Fruit fly (Drosophila melanogaster) whole organism, embryonic: ENCODE results near the gene Slu7.

Experiments used
- Asciz ChIP-seq: fragments of 200-800 bp; sonication (Bioruptor generic); optimal IDR thresholded peaks from 2 replicates; lab custom pipeline; 2017; ENCODE audit warnings: missing biosample characterization, mild to moderate bottlenecking, missing genetic modification characterization, missing genetic modification reagents
- BEAF-32 ChIP-seq: fragments of 200-800 bp; sonication (Bioruptor generic); optimal IDR thresholded peaks from 3 replicates; lab custom pipeline; 2017; ENCODE audit warnings: missing biosample characterization, missing genetic modification characterization, mild to moderate bottlenecking, moderate library complexity, missing genetic modification reagents
- Bgb ChIP-seq: fragments of 200-800 bp; sonication (Bioruptor generic); IDR thresholded peaks from 2 replicates; pipeline ENCODE4 v1.3.6; 2022; ENCODE audit warnings: missing biosample characterization, missing genetic modification characterization; ENCODE audit not compliant: partially characterized antibody
- CG11085 ChIP-seq: fragments of 200-800 bp; sonication (Bioruptor generic); IDR thresholded peaks from 2 replicates; pipeline ENCODE4 v1.3.6; 2022; ENCODE audit warnings: missing biosample characterization, missing genetic modification characterization
- CG13296 ChIP-seq: fragments of 200-800 bp; sonication (Bioruptor generic); optimal IDR thresholded peaks from 3 replicates; lab custom pipeline; 2018; ENCODE audit warnings: missing biosample characterization, mild to moderate bottlenecking, missing genetic modification characterization
- CG17359 ChIP-seq: fragments of 200-800 bp; sonication (Bioruptor generic); optimal IDR thresholded peaks from 3 replicates; lab custom pipeline; 2018; ENCODE audit warnings: missing biosample characterization, mild to moderate bottlenecking, missing genetic modification characterization, moderate library complexity
- CG18619 ChIP-seq: fragments of 200-800 bp; sonication (Bioruptor generic); optimal IDR thresholded peaks from 3 replicates; lab custom pipeline; 2017; ENCODE audit warnings: missing biosample characterization, mild to moderate bottlenecking, missing genetic modification characterization
- CG2889 ChIP-seq: fragments of 200-800 bp; sonication (Bioruptor generic); IDR thresholded peaks from 3 replicates; pipeline ENCODE4 v1.3.6; 2022; ENCODE audit warnings: missing biosample characterization, missing genetic modification characterization
- CG31224 ChIP-seq: fragments of 200-800 bp; sonication (Bioruptor generic); IDR thresholded peaks from 2 replicates; pipeline ENCODE4 v1.3.6; 2022; ENCODE audit warnings: missing biosample characterization, missing genetic modification characterization
- CG31441 ChIP-seq: fragments of 200-800 bp; sonication (Bioruptor generic); IDR thresholded peaks from 2 replicates; pipeline ENCODE4 v1.3.6; 2022; ENCODE audit warnings: missing biosample characterization, missing genetic modification characterization
- CG3847 ChIP-seq: fragments of 200-800 bp; sonication (Bioruptor generic); IDR thresholded peaks from 2 replicates; pipeline ENCODE4 v1.3.6; 2022; ENCODE audit warnings: missing biosample characterization, missing genetic modification characterization
- CG5180 ChIP-seq: fragments of 200-800 bp; sonication (Bioruptor generic); optimal IDR thresholded peaks from 3 replicates; lab custom pipeline; 2017; ENCODE audit warnings: missing biosample characterization, missing genetic modification characterization, mild to moderate bottlenecking, moderate library complexity, missing genetic modification reagents
- CG6854 ChIP-seq: fragments of 200-800 bp; sonication (Bioruptor generic); optimal IDR thresholded peaks from 3 replicates; lab custom pipeline; 2017; ENCODE audit warnings: missing biosample characterization, mild to moderate bottlenecking, missing genetic modification characterization
- CG8359 ChIP-seq: fragments of 200-800 bp; sonication (Bioruptor generic); optimal IDR thresholded peaks from 2 replicates; lab custom pipeline; 2017; ENCODE audit warnings: missing biosample characterization, mild to moderate bottlenecking, missing genetic modification characterization, borderline replicate concordance
- CG8944 ChIP-seq: fragments of 200-800 bp; sonication (Bioruptor generic); optimal IDR thresholded peaks from 3 replicates; lab custom pipeline; 2016; ENCODE audit warnings: missing biosample characterization, missing genetic modification characterization
- CkIIα-i1 ChIP-seq: fragments of 200-800 bp; sonication (Bioruptor generic); IDR thresholded peaks from 2 replicates; pipeline ENCODE4 v1.3.6; 2022; ENCODE audit warnings: missing biosample characterization, missing genetic modification characterization
- Dip2 ChIP-seq: fragments of 200-800 bp; sonication (Bioruptor generic); IDR thresholded peaks from 2 replicates; pipeline ENCODE4 v1.3.6; 2022; ENCODE audit warnings: missing biosample characterization, missing genetic modification characterization
- Gug ChIP-seq: fragments of 200-800 bp; sonication (Bioruptor generic); IDR thresholded peaks from 4 replicates; pipeline ENCODE4 v1.3.6; 2022; ENCODE audit warnings: missing biosample characterization, missing genetic modification characterization
- Mad ChIP-seq: fragments of 200-800 bp; sonication (Bioruptor generic); optimal IDR thresholded peaks from 2 replicates; lab custom pipeline; 2016; ENCODE audit warnings: missing biosample characterization, missing genetic modification characterization
- NC2α ChIP-seq: fragments of 200-800 bp; sonication (Bioruptor generic); optimal IDR thresholded peaks from 2 replicates; lab custom pipeline; 2016; ENCODE audit warnings: missing biosample characterization, missing genetic modification characterization
- Six4 ChIP-seq: fragments of 200-800 bp; sonication (Bioruptor generic); optimal IDR thresholded peaks from 2 replicates; lab custom pipeline; 2016; ENCODE audit warnings: missing biosample characterization, missing genetic modification characterization
- TFAM ChIP-seq: fragments of 200-800 bp; sonication (Bioruptor generic); optimal IDR thresholded peaks from 2 replicates; lab custom pipeline; 2017; ENCODE audit warnings: missing biosample characterization, missing genetic modification characterization, inconsistent platforms
- Xbp1 ChIP-seq: fragments of 200-800 bp; sonication (Bioruptor generic); optimal IDR thresholded peaks from 3 replicates; lab custom pipeline; 2016; ENCODE audit warnings: missing biosample characterization, mild to moderate bottlenecking, missing genetic modification characterization
- amos ChIP-seq: fragments of 200-800 bp; sonication (Bioruptor generic); IDR thresholded peaks from 2 replicates; pipeline ENCODE4 v1.3.6; 2022; ENCODE audit warnings: missing biosample characterization, missing genetic modification characterization; ENCODE audit not compliant: partially characterized antibody
- bsh ChIP-seq, 2 experiments: fragments of 200-800 bp; sonication (Bioruptor generic); optimal IDR thresholded peaks; 2 replicates each; lab custom pipeline; 2017 to 2018; ENCODE audit warnings: mild to moderate bottlenecking in 2 of 2, missing biosample characterization in 2 of 2, missing genetic modification characterization in 2 of 2, moderate library complexity in 1 of 2
- chm ChIP-seq: fragments of 200-800 bp; sonication (Bioruptor generic); IDR thresholded peaks from 2 replicates; pipeline ENCODE4 v1.3.6; 2022; ENCODE audit warnings: missing biosample characterization, missing genetic modification characterization
- dati ChIP-seq: fragments of 200-800 bp; sonication (Bioruptor generic); IDR thresholded peaks from 2 replicates; pipeline ENCODE4 v1.3.6; 2022; ENCODE audit warnings: missing biosample characterization, missing genetic modification characterization
- dmrt99B ChIP-seq: fragments of 200-800 bp; sonication (Bioruptor generic); optimal IDR thresholded peaks from 2 replicates; lab custom pipeline; 2018; ENCODE audit warnings: missing biosample characterization, mild to moderate bottlenecking, missing genetic modification characterization, moderate library complexity
- dpn ChIP-seq, 2 experiments: fragments of 200-800 bp; sonication (Bioruptor generic); optimal IDR thresholded peaks; 3 replicates each; lab custom pipeline; 2016; ENCODE audit warnings: missing biosample characterization in 2 of 2, missing genetic modification characterization in 2 of 2
- fd96Cb ChIP-seq: fragments of 200-800 bp; sonication (Bioruptor generic); optimal IDR thresholded peaks from 2 replicates; lab custom pipeline; 2018; ENCODE audit warnings: missing biosample characterization, mild to moderate bottlenecking, missing genetic modification characterization, moderate library complexity
- ftz-f1 ChIP-seq: fragments of 200-800 bp; sonication (Bioruptor generic); optimal IDR thresholded peaks from 2 replicates; lab custom pipeline; 2016; ENCODE audit warnings: missing biosample characterization, missing genetic modification characterization
- gfzf ChIP-seq: fragments of 200-800 bp; sonication (Bioruptor generic); optimal IDR thresholded peaks from 2 replicates; lab custom pipeline; 2016; ENCODE audit warnings: missing biosample characterization, mild to moderate bottlenecking, missing genetic modification characterization, moderate library complexity
- gsb-n ChIP-seq: fragments of 200-800 bp; sonication (Bioruptor generic); optimal IDR thresholded peaks from 3 replicates; lab custom pipeline; 2018; ENCODE audit warnings: missing biosample characterization, mild to moderate bottlenecking, missing genetic modification characterization
- h ChIP-seq: fragments of >200 bp; optimal IDR thresholded peaks from 2 replicates; lab custom pipeline; 2017
- jumu ChIP-seq: fragments of 200-800 bp; sonication (Bioruptor generic); optimal IDR thresholded peaks from 3 replicates; lab custom pipeline; 2016; ENCODE audit warnings: missing biosample characterization, missing genetic modification characterization
- org-1 ChIP-seq: fragments of 200-800 bp; sonication (Bioruptor generic); optimal IDR thresholded peaks from 2 replicates; lab custom pipeline; 2017; ENCODE audit warnings: missing biosample characterization, missing genetic modification characterization
- pros ChIP-seq: fragments of 200-800 bp; sonication (Bioruptor generic); optimal IDR thresholded peaks from 3 replicates; lab custom pipeline; 2019; ENCODE audit warnings: missing biosample characterization, mild to moderate bottlenecking, missing genetic modification characterization, moderate library complexity
- pzg ChIP-seq: fragments of 200-800 bp; sonication (Bioruptor generic); optimal IDR thresholded peaks from 3 replicates; lab custom pipeline; 2018; ENCODE audit warnings: missing biosample characterization, mild to moderate bottlenecking, missing genetic modification characterization, moderate library complexity
- run ChIP-seq: fragments of 200-800 bp; sonication (Bioruptor generic); optimal IDR thresholded peaks from 3 replicates; lab custom pipeline; 2018; ENCODE audit warnings: missing biosample characterization, mild to moderate bottlenecking, missing genetic modification characterization
- sc ChIP-seq, 3 experiments: fragments of >200 bp in 2 of 3; fragments of 200-800 bp in 1 of 3; sonication (Bioruptor generic) in 1 of 3; optimal IDR thresholded peaks; 2 replicates in 2 of 3; 3 replicates in 1 of 3; lab custom pipeline; 2017; ENCODE audit warnings: mild to moderate bottlenecking in 1 of 3, missing biosample characterization in 1 of 3, missing genetic modification characterization in 1 of 3, missing genetic modification reagents in 1 of 3
- sqz ChIP-seq: fragments of 200-800 bp; sonication (Bioruptor generic); optimal IDR thresholded peaks from 3 replicates; lab custom pipeline; 2018; ENCODE audit warnings: missing biosample characterization, mild to moderate bottlenecking, missing genetic modification characterization
- tna ChIP-seq: fragments of 200-800 bp; sonication (Bioruptor generic); IDR thresholded peaks from 2 replicates; pipeline ENCODE4 v1.3.6; 2022; ENCODE audit warnings: missing biosample characterization, missing genetic modification characterization; ENCODE audit not compliant: partially characterized antibody
- twi ChIP-seq: fragments of 200-800 bp; optimal IDR thresholded peaks from 2 replicates; lab custom pipeline; 2019; ENCODE audit warnings: missing biosample characterization, mild to moderate bottlenecking, missing genetic modification characterization, moderate library complexity
- usp ChIP-seq: fragments of >200 bp; optimal IDR thresholded peaks from 2 replicates; lab custom pipeline; 2017; ENCODE audit warnings: missing biosample characterization, missing genetic modification characterization
- wdn ChIP-seq: fragments of 200-800 bp; sonication (Bioruptor generic); IDR thresholded peaks from 2 replicates; pipeline ENCODE4 v1.3.6; 2022; ENCODE audit warnings: missing biosample characterization, missing genetic modification characterization
- wor ChIP-seq: fragments of 200-800 bp; sonication (Bioruptor generic); IDR thresholded peaks from 2 replicates; pipeline ENCODE4 v1.3.6; 2022; ENCODE audit warnings: missing biosample characterization, missing genetic modification characterization
- yki ChIP-seq: fragments of >200 bp; optimal IDR thresholded peaks from 3 replicates; lab custom pipeline; 2018
- z ChIP-seq: fragments of 200-800 bp; sonication (Bioruptor generic); IDR thresholded peaks from 3 replicates; pipeline ENCODE4 v1.3.6; 2022; ENCODE audit warnings: missing biosample characterization, missing genetic modification characterization
- zen2 ChIP-seq: fragments of 200-800 bp; sonication (Bioruptor generic); IDR thresholded peaks from 3 replicates; pipeline ENCODE4 v1.3.6; 2022; ENCODE audit warnings: missing biosample characterization, missing genetic modification characterization; ENCODE audit not compliant: partially characterized antibody
- zfh2 ChIP-seq: fragments of 200-800 bp; sonication (Bioruptor generic); optimal IDR thresholded peaks from 2 replicates; lab custom pipeline; 2016; ENCODE audit warnings: missing biosample characterization, missing genetic modification characterization

Slu7 gene

DNA sequence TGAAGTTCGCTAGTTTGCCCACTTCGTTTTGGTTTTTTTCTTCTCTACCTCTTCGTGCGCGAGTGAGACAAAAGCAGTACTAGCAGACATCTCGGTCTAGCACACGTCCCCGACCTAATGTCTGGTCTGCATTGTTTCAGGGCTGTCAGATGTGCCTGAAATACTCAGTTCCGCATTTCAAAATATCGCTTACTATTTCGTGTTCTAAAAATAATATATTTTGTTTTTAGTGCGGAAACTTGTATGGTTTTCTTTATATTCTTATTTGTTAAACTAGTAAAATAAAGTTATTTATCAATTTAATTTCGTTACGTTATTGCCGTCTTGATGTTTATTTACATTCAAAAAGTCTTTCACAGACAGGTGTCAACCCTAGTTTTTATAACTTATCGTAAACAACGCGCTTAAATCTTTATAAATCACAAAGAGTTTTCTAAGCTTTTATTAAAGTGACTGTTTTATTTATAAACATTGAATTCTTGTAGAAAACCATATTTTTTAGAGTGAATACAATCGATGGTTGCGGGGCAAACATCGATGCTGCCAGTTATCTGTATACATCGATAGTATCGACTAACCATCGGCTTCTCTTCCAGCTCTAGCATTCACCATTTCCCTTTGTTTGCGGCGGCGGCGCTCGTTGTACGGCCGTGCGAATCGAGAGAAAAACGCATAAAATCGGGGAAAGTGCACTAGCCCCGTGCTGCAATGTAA, 24.5 kb upstream of the Slu7 start (continued):
- TF ChIP-seq run (tag; lab: Kevin White, UChicago): peak; percentile 19
- TF ChIP-seq Dip2 (GFP tag; lab: Robert Waterston, UW): no peak
- no peak for TF ChIP-seq sc (optimal IDR thresholded peaks at IDR 0.05; lab: Kevin White, UChicago)
- TF ChIP-seq sc (GFP tag; optimal IDR thresholded peaks at IDR 0.05; lab: Kevin White, UChicago): peak; percentile 63
- TF ChIP-seq sqz (GFP tag; lab: Kevin White, UChicago): peak; percentile 41
- peak; percentile 74 for TF ChIP-seq dmrt99B (tag; lab: Kevin White, UChicago)
- TF ChIP-seq BEAF-32: peak; percentile 97
- peak; percentile 65 for TF ChIP-seq Asciz (GFP tag; lab: Kevin White, UChicago)
- TF ChIP-seq CG11085: no peak
- TF ChIP-seq Bgb (GFP tag; lab: Robert Waterston, UW): no peak
- TF ChIP-seq CG6854 (GFP tag; lab: Kevin White, UChicago): no peak
- peak; percentile 47 for TF ChIP-seq ftz-f1 (GFP tag; lab: Kevin White, UChicago)
- peak; percentile 19 for TF ChIP-seq gfzf (GFP tag; lab: Kevin White, UChicago)
- peak; percentile 57 for TF ChIP-seq gsb-n (tag; lab: Kevin White, UChicago)
- peak; percentile 58 for TF ChIP-seq pzg (GFP tag; lab: Kevin White, UChicago)
- TF ChIP-seq CG3847 (GFP tag; lab: Robert Waterston, UW): no peak
- no peak for TF ChIP-seq dati
- peak; percentile 75 for TF ChIP-seq CG17359 (tag; lab: Kevin White, UChicago)
- TF ChIP-seq yki: no peak
- no peak for TF ChIP-seq usp (GFP tag; lab: Kevin White, UChicago)
- no peak for TF ChIP-seq TFAM (GFP tag; lab: Kevin White, UChicago)
- peak; percentile 15 for TF ChIP-seq Mad (GFP tag; lab: Kevin White, UChicago)
- TF ChIP-seq dpn (GFP tag; optimal IDR thresholded peaks at IDR 0.05; lab: Kevin White, UChicago): peak; percentile 38 to 48
- peak; percentile 49 for TF ChIP-seq org-1 (GFP tag; lab: Kevin White, UChicago)
- TF ChIP-seq CG5180 (GFP tag; lab: Kevin White, UChicago): no peak
- TF ChIP-seq fd96Cb (tag; lab: Kevin White, UChicago): peak; percentile 75
- peak; percentile 39 for TF ChIP-seq Six4 (GFP tag; lab: Kevin White, UChicago)
- no peak for TF ChIP-seq CG31441 (GFP tag; lab: Robert Waterston, UW)
- no peak for TF ChIP-seq amos (GFP tag; lab: Robert Waterston, UW)
- no peak for TF ChIP-seq CkIIα-i1 (GFP tag; lab: Robert Waterston, UW)
- TF ChIP-seq zen2 (GFP tag; lab: Robert Waterston, UW): no peak
- TF ChIP-seq twi (tag; lab: Kevin White, UChicago): peak; percentile 8
- TF ChIP-seq CG2889 (GFP tag; lab: Robert Waterston, UW): no peak
- no peak for TF ChIP-seq CG31224
- peak; percentile 77 for TF ChIP-seq CG18619 (GFP tag; lab: Kevin White, UChicago)
- TF ChIP-seq NC2α (GFP tag; lab: Kevin White, UChicago): no peak
- no peak for TF ChIP-seq tna
- no peak for TF ChIP-seq wdn
- TF ChIP-seq pros (GFP tag; lab: Kevin White, UChicago): no peak
- peak; percentile 4 for TF ChIP-seq CG8359 (GFP tag; lab: Kevin White, UChicago)
- TF ChIP-seq CG8944 (GFP tag; lab: Kevin White, UChicago): peak; percentile 25
- peak; percentile 30 for TF ChIP-seq zfh2 (GFP tag; lab: Kevin White, UChicago)
- no peak for TF ChIP-seq wor (GFP tag; lab: Robert Waterston, UW)
- TF ChIP-seq bsh (GFP tag; optimal IDR thresholded peaks at IDR 0.05; lab: Kevin White, UChicago): peak in 1 of 2 experiments; percentile 73
- TF ChIP-seq jumu (GFP tag; lab: Kevin White, UChicago): peak; percentile 2
- TF ChIP-seq z: no peak
- no peak for TF ChIP-seq chm (GFP tag; lab: Robert Waterston, UW)
- peak; percentile 59; the same call in 3 of the 4 replicates for TF ChIP-seq Gug (GFP tag; lab: Robert Waterston, UW)
- peak; percentile 50 for TF ChIP-seq Xbp1 (GFP tag; lab: Kevin White, UChicago)
- no peak for TF ChIP-seq h (lab: Kevin White, UChicago)
- peak; percentile 63 for TF ChIP-seq CG13296 (GFP tag; lab: Kevin White, UChicago)
